Worm (Caenorhabditis elegans) whole organism, young adult: ENCODE measurements around the gene C05D12.5.

Experiments used
- B0019.2 ChIP-seq: fragments of 200-800 bp; sonication (Bioruptor generic); conservative IDR thresholded peaks from 2 replicates; pipeline ENCODE4 v1.3.6; 2022; ENCODE audit warnings: missing genetic modification reagents, missing genetic modification characterization, missing compliant biosample characterization
- B0035.1 ChIP-seq: sonication (generic microtip); optimal IDR thresholded peaks from 2 replicates; lab custom pipeline; 2016; ENCODE audit warnings: missing genetic modification characterization, mild to moderate bottlenecking, missing compliant biosample characterization, missing genotype, missing genetic modification reagents
- B0261.1 ChIP-seq: sonication (generic microtip); optimal IDR thresholded peaks from 2 replicates; lab custom pipeline; 2016; ENCODE audit warnings: mild to moderate bottlenecking, missing genetic modification characterization, moderate library complexity, missing compliant biosample characterization
- D2030.7 ChIP-seq: fragments of 200-800 bp; sonication (Bioruptor generic); IDR thresholded peaks from 2 replicates; pipeline ENCODE4 v1.3.6; 2022; ENCODE audit warnings: missing genetic modification reagents, missing genetic modification characterization, missing compliant biosample characterization
- F10E7.11 ChIP-seq: sonication (generic microtip); optimal IDR thresholded peaks from 2 replicates; lab custom pipeline; 2017; ENCODE audit warnings: mild to moderate bottlenecking, missing genetic modification characterization, moderate library complexity, missing compliant biosample characterization
- F52B5.7 ChIP-seq: sonication (generic microtip); optimal IDR thresholded peaks from 2 replicates; lab custom pipeline; 2016; ENCODE audit warnings: mild to moderate bottlenecking, missing genetic modification characterization, missing compliant biosample characterization
- Y53F4B.3 ChIP-seq: fragments of 200-800 bp; sonication (Bioruptor generic); IDR thresholded peaks from 2 replicates; pipeline ENCODE4 v1.3.6; 2022; ENCODE audit warnings: missing genetic modification reagents, missing genetic modification characterization, missing compliant biosample characterization
- Y56A3A.18 ChIP-seq: fragments of 200-800 bp; sonication (Bioruptor generic); IDR thresholded peaks from 2 replicates; pipeline ENCODE4 v1.3.6; 2022; ENCODE audit warnings: missing genetic modification reagents, missing genetic modification characterization, missing compliant biosample characterization
- ama-1 ChIP-seq, 3 experiments: fragments of 150-350 bp in 1 of 3; sonication (generic microtip) in 2 of 3; optimal IDR thresholded peaks; 2 replicates each; lab custom pipeline; 2014 to 2018; ENCODE audit warnings: missing biosample characterization in 2 of 3, missing genetic modification characterization in 2 of 3, missing genetic modification reagents in 2 of 3
- attf-3 ChIP-seq: fragments of 200-800 bp; sonication (Bioruptor generic); conservative IDR thresholded peaks from 2 replicates; pipeline ENCODE4 v1.3.6; 2022; ENCODE audit warnings: missing genetic modification reagents, missing genetic modification characterization, missing compliant biosample characterization
- attf-6 ChIP-seq: fragments of 200-800 bp; sonication (Bioruptor generic); IDR thresholded peaks from 2 replicates; pipeline ENCODE4 v1.3.6; 2022; ENCODE audit warnings: missing genetic modification reagents, missing genetic modification characterization, missing compliant biosample characterization
- ceh-58 ChIP-seq: fragments of 200-800 bp; sonication (Bioruptor generic); IDR thresholded peaks from 2 replicates; pipeline ENCODE4 v1.3.6; 2022; ENCODE audit warnings: missing genetic modification characterization, missing compliant biosample characterization
- chd-7 ChIP-seq: sonication (generic microtip); optimal IDR thresholded peaks from 2 replicates; lab custom pipeline; 2016; ENCODE audit warnings: mild to moderate bottlenecking, missing genetic modification characterization, moderate library complexity, missing compliant biosample characterization
- die-1 ChIP-seq: sonication (generic microtip); optimal IDR thresholded peaks from 2 replicates; lab custom pipeline; 2016; ENCODE audit warnings: missing genotype, mild to moderate bottlenecking, missing genetic modification characterization, missing compliant biosample characterization
- dpl-1 ChIP-seq: fragments of 150-350 bp; optimal IDR thresholded peaks from 2 replicates; lab custom pipeline; 2014; ENCODE audit warnings: missing biosample characterization, missing genetic modification reagents, missing genetic modification characterization
- egrh-3 ChIP-seq: fragments of 200-800 bp; sonication (Bioruptor generic); IDR thresholded peaks from 2 replicates; pipeline ENCODE4 v1.3.6; 2022; ENCODE audit warnings: missing genetic modification reagents, missing genetic modification characterization, missing compliant biosample characterization
- hlh-12 ChIP-seq: sonication (generic microtip); optimal IDR thresholded peaks from 2 replicates; lab custom pipeline; 2016; ENCODE audit warnings: missing genetic modification characterization, missing compliant biosample characterization
- let-607 ChIP-seq, 2 experiments: fragments of 200-800 bp in 1 of 2; sonication (Bioruptor generic) in 1 of 2; sonication (generic microtip) in 1 of 2; optimal IDR thresholded peaks; 2 replicates each; lab custom pipeline; 2016 to 2018; ENCODE audit warnings: mild to moderate bottlenecking in 2 of 2, missing compliant biosample characterization in 2 of 2, missing genetic modification characterization in 2 of 2, moderate library complexity in 2 of 2, missing genotype in 1 of 2
- madf-8 ChIP-seq: fragments of 200-800 bp; sonication (Bioruptor generic); conservative IDR thresholded peaks from 2 replicates; pipeline ENCODE4 v1.3.6; 2022; ENCODE audit warnings: missing genetic modification reagents, missing genetic modification characterization, missing compliant biosample characterization
- nfya-1 ChIP-seq: sonication (generic microtip); optimal IDR thresholded peaks from 2 replicates; lab custom pipeline; 2017; ENCODE audit warnings: antibody characterized with exemption, missing compliant biosample characterization, missing genetic modification characterization, borderline replicate concordance; ENCODE audit not compliant: insufficient read depth
- nfyb-1 ChIP-seq: fragments of 200-800 bp; sonication (Bioruptor generic); IDR thresholded peaks from 2 replicates; pipeline ENCODE4 v1.3.6; 2022; ENCODE audit warnings: missing genetic modification reagents, missing genetic modification characterization, missing compliant biosample characterization
- nhr-120 ChIP-seq: fragments of 200-800 bp; sonication (Bioruptor generic); IDR thresholded peaks from 2 replicates; pipeline ENCODE4 v1.3.6; 2022; ENCODE audit warnings: missing genetic modification characterization, missing compliant biosample characterization
- nhr-179 ChIP-seq: sonication (generic microtip); optimal IDR thresholded peaks from 2 replicates; lab custom pipeline; 2016; ENCODE audit warnings: mild to moderate bottlenecking, missing genetic modification characterization, missing compliant biosample characterization
- nhr-27 ChIP-seq: fragments of 200-800 bp; sonication (Bioruptor generic); optimal IDR thresholded peaks from 2 replicates; lab custom pipeline; 2018; ENCODE audit warnings: mild to moderate bottlenecking, missing genetic modification characterization, moderate library complexity, missing compliant biosample characterization
- nhr-90 ChIP-seq: sonication (generic microtip); optimal IDR thresholded peaks from 2 replicates; lab custom pipeline; 2016; ENCODE audit warnings: missing genotype, mild to moderate bottlenecking, missing genetic modification characterization, missing compliant biosample characterization
- pbrm-1 ChIP-seq: fragments of 200-800 bp; sonication (Bioruptor generic); IDR thresholded peaks from 2 replicates; pipeline ENCODE4 v1.3.6; 2022; ENCODE audit warnings: missing genetic modification reagents, missing genetic modification characterization, missing compliant biosample characterization
- pha-4 ChIP-seq: fragments of 150-350 bp; sonication (generic microtip); optimal IDR thresholded peaks from 2 replicates; lab custom pipeline; 2014; ENCODE audit warnings: missing biosample characterization, missing genetic modification reagents, missing genetic modification characterization
- repo-1 ChIP-seq: sonication (generic microtip); optimal IDR thresholded peaks from 2 replicates; lab custom pipeline; 2017; ENCODE audit warnings: mild to moderate bottlenecking, missing genetic modification characterization, missing compliant biosample characterization
- sdz-38 ChIP-seq: sonication (generic microtip); optimal IDR thresholded peaks from 2 replicates; lab custom pipeline; 2016; ENCODE audit warnings: missing genotype, missing genetic modification characterization, missing compliant biosample characterization
- snpc-1.1 ChIP-seq: sonication (generic microtip); optimal IDR thresholded peaks from 2 replicates; lab custom pipeline; 2017; ENCODE audit warnings: missing genetic modification characterization, mild to moderate bottlenecking, missing compliant biosample characterization, antibody characterized with exemption, moderate library complexity, missing genotype, missing genetic modification reagents; ENCODE audit not compliant: insufficient read depth
- sptf-2 ChIP-seq: fragments of 200-800 bp; sonication (Bioruptor generic); optimal IDR thresholded peaks from 2 replicates; lab custom pipeline; 2018; ENCODE audit warnings: mild to moderate bottlenecking, missing genetic modification characterization, missing compliant biosample characterization
- tbp1 ChIP-seq: fragments of 200-800 bp; sonication (Bioruptor generic); optimal IDR thresholded peaks from 2 replicates; lab custom pipeline; 2018; ENCODE audit warnings: mild to moderate bottlenecking, missing genetic modification characterization, missing compliant biosample characterization
- xnd-1 ChIP-seq: sonication (generic microtip); optimal IDR thresholded peaks from 2 replicates; lab custom pipeline; 2016; ENCODE audit warnings: missing genotype, missing genetic modification reagents, missing genetic modification characterization, missing compliant biosample characterization
- zfh-2 ChIP-seq: fragments of 200-800 bp; sonication (Bioruptor generic); conservative IDR thresholded peaks from 2 replicates; pipeline ENCODE4 v1.3.6; 2022; ENCODE audit warnings: missing genetic modification reagents, missing genetic modification characterization, missing compliant biosample characterization
- ztf-22 ChIP-seq: fragments of 200-800 bp; sonication (Bioruptor generic); optimal IDR thresholded peaks from 2 replicates; lab custom pipeline; 2018; ENCODE audit warnings: mild to moderate bottlenecking, missing genetic modification characterization, moderate library complexity, missing compliant biosample characterization
- ztf-26 ChIP-seq: sonication (generic microtip); optimal IDR thresholded peaks from 2 replicates; lab custom pipeline; 2017; ENCODE audit warnings: missing genetic modification characterization, missing compliant biosample characterization
- ztf-3 ChIP-seq: fragments of 200-800 bp; sonication (Bioruptor generic); optimal IDR thresholded peaks from 2 replicates; lab custom pipeline; 2018; ENCODE audit warnings: mild to moderate bottlenecking, missing genetic modification characterization, missing compliant biosample characterization

The C05D12.5 gene

ce11 chrII:11433942-11434341 is at the start of gene C05D12.5:
TSS of gene C05D12.5 (plus strand) at chrII:11434242.
- TF ChIP-seq pbrm-1 (GFP tag; lab: Robert Waterston, UW) (no peak), ztf-3 (GFP tag; lab: Kevin White, UChicago) (no peak), pha-4 (tag; lab: Kevin White, UChicago) (no peak), attf-6 (GFP tag; lab: Robert Waterston, UW) (no peak), F52B5.7 (tag; lab: Kevin White, UChicago) (no peak), die-1 (tag; lab: Kevin White, UChicago) (no peak), sdz-38 (tag; lab: Kevin White, UChicago) (no peak), nhr-90 (tag; lab: Kevin White, UChicago) (no peak), madf-8 (GFP tag; lab: Robert Waterston, UW) (no peak), sptf-2 (GFP tag; lab: Kevin White, UChicago) (no peak), chd-7 (no peak), F10E7.11 (no peak), dpl-1 (GFP tag; lab: Kevin White, UChicago) (no peak), B0019.2 (GFP tag; lab: Robert Waterston, UW) (no peak), nhr-120 (GFP tag; lab: Robert Waterston, UW) (no peak), snpc-1.1 (tag; lab: Kevin White, UChicago) (no peak), ama-1 (optimal IDR thresholded peaks at IDR 0.05; lab: Kevin White, UChicago) (no peak), ama-1 (GFP tag; optimal IDR thresholded peaks at IDR 0.05; lab: Kevin White, UChicago) (no peak), xnd-1 (no peak)
- TF ChIP-seq, all 124 proteins: peak for 0

ce11 chrII:11386950-11387349 is 47.1 kb upstream of the C05D12.5 start:
- TF ChIP-seq chd-7, result no peak
- no peak for TF ChIP-seq D2030.7 (GFP tag; lab: Robert Waterston, UW)
- no peak for TF ChIP-seq Y56A3A.18
- TF ChIP-seq attf-6 (GFP tag; lab: Robert Waterston, UW), result no peak
- peak; percentile 73 for TF ChIP-seq zfh-2 (GFP tag; lab: Robert Waterston, UW)
- TF ChIP-seq hlh-12 (tag; lab: Kevin White, UChicago), result no peak
- TF ChIP-seq egrh-3 (GFP tag; lab: Robert Waterston, UW), result peak; percentile 8; the same call in 1 of the 2 replicates
- no peak for TF ChIP-seq tbp1 (GFP tag; lab: Kevin White, UChicago)
- no peak for TF ChIP-seq B0261.1 (tag; lab: Kevin White, UChicago)
- 0 out of 2 replicates have a peak, but pooled peaks have one; percentile 24 for TF ChIP-seq ceh-58 (GFP tag; lab: Robert Waterston, UW)
- TF ChIP-seq nhr-27 (tag; lab: Kevin White, UChicago), result no peak
- TF ChIP-seq, all 124 proteins: peak for 3

- TF ChIP-seq egrh-3 (GFP tag; lab: Robert Waterston, UW), result no peak
- TF ChIP-seq nfyb-1 (GFP tag; lab: Robert Waterston, UW), result no peak
- TF ChIP-seq ztf-26 (tag; lab: Kevin White, UChicago), result no peak
- TF ChIP-seq nfya-1 (tag; lab: Kevin White, UChicago), result no peak
These were observed 43.2 kb upstream of the C05D12.5 start, which contains the start of gene shn-1 for ce11 chrII:11390865-11391264. TSS of gene shn-1 (minus strand) at chrII:11390965.

- TF ChIP-seq Y53F4B.3 (no peak), nhr-179 (no peak), ztf-22 (GFP tag; lab: Kevin White, UChicago) (no peak), F52B5.7 (tag; lab: Kevin White, UChicago) (no peak), B0035.1 (tag; lab: Kevin White, UChicago) (no peak), attf-3 (no peak), pbrm-1 (GFP tag; lab: Robert Waterston, UW) (no peak), let-607 (tag; optimal IDR thresholded peaks at IDR 0.05; lab: Kevin White, UChicago) (no peak), repo-1 (tag; lab: Kevin White, UChicago) (no peak)
These were observed 41.7 kb upstream of the C05D12.5 start for ce11 chrII:11392390-11392789.
